Worm (Caenorhabditis elegans) whole organism, mixed stage, embryonic: Measurements from ENCODE around the gene ttr-52.

Experiments
- cnd-1 ChIP-seq: fragments of 200-800 bp; sonication (Bioruptor generic); optimal IDR thresholded peaks from 2 replicates; lab custom pipeline; 2018; ENCODE audit warnings: mild to moderate bottlenecking, missing genetic modification characterization, missing compliant biosample characterization
- drap-1 ChIP-seq: fragments of 200-800 bp; sonication (Bioruptor generic); optimal IDR thresholded peaks from 3 replicates; lab custom pipeline; 2018; ENCODE audit warnings: mild to moderate bottlenecking, missing genetic modification characterization, missing compliant biosample characterization
- flh-1 ChIP-seq: fragments of 200-800 bp; sonication (Bioruptor generic); optimal IDR thresholded peaks from 2 replicates; lab custom pipeline; 2018; ENCODE audit warnings: mild to moderate bottlenecking, missing genetic modification characterization, moderate library complexity, missing compliant biosample characterization
- lin-13 ChIP-seq: fragments of 150-350 bp; optimal IDR thresholded peaks from 2 replicates; lab custom pipeline; 2014; ENCODE audit warnings: missing biosample characterization, missing genetic modification characterization
- lsy-2 ChIP-seq: fragments of 150-350 bp; optimal IDR thresholded peaks from 2 replicates; lab custom pipeline; 2014; ENCODE audit warnings: missing biosample characterization, missing genetic modification characterization
- nhr-12 ChIP-seq: fragments of 150-350 bp; optimal IDR thresholded peaks from 2 replicates; lab custom pipeline; 2014; ENCODE audit warnings: missing biosample characterization, missing genetic modification characterization
- nhr-237 ChIP-seq: fragments of 150-350 bp; optimal IDR thresholded peaks from 2 replicates; lab custom pipeline; 2014; ENCODE audit warnings: missing biosample characterization, missing genetic modification characterization
- pha-4 ChIP-seq: fragments of 150-350 bp; optimal IDR thresholded peaks from 2 replicates; lab custom pipeline; 2018; ENCODE audit warnings: missing biosample characterization, missing genetic modification reagents, missing genetic modification characterization
- snpc-4 ChIP-seq: fragments of 150-350 bp; optimal IDR thresholded peaks from 2 replicates; lab custom pipeline; 2014; ENCODE audit warnings: missing biosample characterization, missing genetic modification characterization
- sptf-1 ChIP-seq: sonication (generic microtip); optimal IDR thresholded peaks from 2 replicates; lab custom pipeline; 2017; ENCODE audit warnings: mild to moderate bottlenecking, missing genetic modification characterization, moderate library complexity, missing compliant biosample characterization
- unc-39 ChIP-seq: fragments of 150-350 bp; optimal IDR thresholded peaks from 2 replicates; lab custom pipeline; 2014; ENCODE audit warnings: missing biosample characterization, missing genetic modification characterization
- unc-62 ChIP-seq: fragments of 150-350 bp; optimal IDR thresholded peaks from 2 replicates; lab custom pipeline; 2014; ENCODE audit warnings: missing biosample characterization, missing genetic modification reagents, missing genetic modification characterization
- zip-8 ChIP-seq: fragments of 150-350 bp; optimal IDR thresholded peaks from 2 replicates; lab custom pipeline; 2014; ENCODE audit warnings: missing biosample characterization, missing genetic modification characterization
- ztf-11 ChIP-seq: fragments of 150-350 bp; optimal IDR thresholded peaks from 2 replicates; lab custom pipeline; 2014; ENCODE audit warnings: missing biosample characterization, missing genetic modification characterization

DNA sequence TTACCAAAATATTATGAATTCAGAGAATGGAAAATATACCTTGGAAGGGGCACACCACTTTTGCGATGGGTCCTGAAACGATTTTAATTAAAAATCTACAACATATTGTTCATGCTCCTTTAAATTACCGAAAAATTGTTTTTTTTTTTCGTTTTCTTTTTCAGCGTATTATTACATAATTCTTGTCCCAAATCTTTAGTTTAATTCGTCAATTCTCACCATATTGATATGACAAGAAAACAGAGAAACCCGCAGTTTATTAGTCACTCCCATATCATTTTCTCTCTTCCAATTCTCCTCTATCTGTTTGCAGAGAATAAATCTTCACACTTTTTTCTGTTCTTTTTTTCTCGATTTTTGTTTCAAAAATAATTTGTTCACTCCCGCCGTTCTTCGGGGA, 9.3 kb upstream of the ttr-52 start, which contains the start of gene F11F1.1:
- TF ChIP-seq nhr-237 (tag; lab: Kevin White, UChicago) (no peak), snpc-4 (tag; lab: Kevin White, UChicago) (no peak), lin-13 (tag; lab: Kevin White, UChicago) (no peak), drap-1 (no peak), zip-8 (tag; lab: Kevin White, UChicago) (no peak), pha-4 (no peak), unc-39 (no peak), ztf-11 (tag; lab: Kevin White, UChicago) (no peak), nhr-12 (no peak), sptf-1 (tag; lab: Kevin White, UChicago) (no peak), lsy-2 (tag; lab: Kevin White, UChicago) (no peak), unc-62 (GFP tag; lab: Kevin White, UChicago) (no peak), cnd-1 (no peak), flh-1 (GFP tag; lab: Kevin White, UChicago) (no peak)
